Fruit fly (Drosophila melanogaster) whole organism, adult: Measurements from ENCODE around the gene Archease.

Source experiments
- CG11617 ChIP-seq: fragments of 200-800 bp; sonication (Bioruptor generic); optimal IDR thresholded peaks from 2 replicates; lab custom pipeline; 2017; ENCODE audit warnings: mild to moderate bottlenecking, missing biosample characterization, missing genetic modification reagents, missing genetic modification characterization
- CG12768 ChIP-seq: fragments of 200-800 bp; sonication (Bioruptor generic); optimal IDR thresholded peaks from 2 replicates; lab custom pipeline; 2017; ENCODE audit warnings: missing biosample characterization, missing genetic modification characterization, mild to moderate bottlenecking, moderate library complexity, missing genetic modification reagents
- CG14711 ChIP-seq: fragments of 200-800 bp; sonication (Bioruptor generic); optimal IDR thresholded peaks from 2 replicates; lab custom pipeline; 2018; ENCODE audit warnings: missing biosample characterization, mild to moderate bottlenecking, missing genetic modification characterization, moderate library complexity
- CG1620 ChIP-seq: fragments of 200-800 bp; sonication (Bioruptor generic); optimal IDR thresholded peaks from 2 replicates; lab custom pipeline; 2016; ENCODE audit warnings: missing biosample characterization, missing genetic modification characterization
- CG33017 ChIP-seq: fragments of 200-800 bp; sonication (Bioruptor generic); optimal IDR thresholded peaks from 2 replicates; lab custom pipeline; 2018; ENCODE audit warnings: missing biosample characterization, mild to moderate bottlenecking, missing genetic modification characterization, moderate library complexity
- CG7045 ChIP-seq: fragments of 200-800 bp; sonication (Bioruptor generic); optimal IDR thresholded peaks from 2 replicates; lab custom pipeline; 2017; ENCODE audit warnings: missing biosample characterization, mild to moderate bottlenecking, missing genetic modification characterization
- Clk ChIP-seq: fragments of 200-800 bp; sonication (Bioruptor generic); optimal IDR thresholded peaks from 2 replicates; lab custom pipeline; 2017; ENCODE audit warnings: missing biosample characterization, missing genetic modification characterization
- Hr96 ChIP-seq: fragments of 200-800 bp; sonication (Bioruptor generic); optimal IDR thresholded peaks from 2 replicates; lab custom pipeline; 2016; ENCODE audit warnings: missing biosample characterization, missing genetic modification characterization
- Mnt ChIP-seq: fragments of 200-800 bp; sonication (Bioruptor generic); optimal IDR thresholded peaks from 2 replicates; lab custom pipeline; 2016; ENCODE audit warnings: missing biosample characterization, mild to moderate bottlenecking, missing genetic modification characterization
- bab1 ChIP-seq: fragments of 200-800 bp; sonication (Bioruptor generic); optimal IDR thresholded peaks from 3 replicates; lab custom pipeline; 2019; ENCODE audit warnings: missing biosample characterization, mild to moderate bottlenecking, missing genetic modification characterization, moderate library complexity
- cnc ChIP-seq, 2 experiments: fragments of >200 bp; optimal IDR thresholded peaks; 2 replicates each; lab custom pipeline; 2017
- kay ChIP-seq: fragments of 200-800 bp; sonication (Bioruptor generic); peaks from one replicate; lab custom pipeline; 2016; ENCODE audit warnings: missing biosample characterization, missing genetic modification characterization, borderline replicate concordance
- ovo ChIP-seq: fragments of 200-800 bp; sonication (Bioruptor generic); optimal IDR thresholded peaks from 2 replicates; lab custom pipeline; 2016; ENCODE audit warnings: missing biosample characterization, missing genetic modification characterization
- tj ChIP-seq: fragments of 200-800 bp; sonication (Bioruptor generic); optimal IDR thresholded peaks from 3 replicates; lab custom pipeline; 2017; ENCODE audit warnings: missing biosample characterization, mild to moderate bottlenecking, missing genetic modification characterization, moderate library complexity

DNA sequence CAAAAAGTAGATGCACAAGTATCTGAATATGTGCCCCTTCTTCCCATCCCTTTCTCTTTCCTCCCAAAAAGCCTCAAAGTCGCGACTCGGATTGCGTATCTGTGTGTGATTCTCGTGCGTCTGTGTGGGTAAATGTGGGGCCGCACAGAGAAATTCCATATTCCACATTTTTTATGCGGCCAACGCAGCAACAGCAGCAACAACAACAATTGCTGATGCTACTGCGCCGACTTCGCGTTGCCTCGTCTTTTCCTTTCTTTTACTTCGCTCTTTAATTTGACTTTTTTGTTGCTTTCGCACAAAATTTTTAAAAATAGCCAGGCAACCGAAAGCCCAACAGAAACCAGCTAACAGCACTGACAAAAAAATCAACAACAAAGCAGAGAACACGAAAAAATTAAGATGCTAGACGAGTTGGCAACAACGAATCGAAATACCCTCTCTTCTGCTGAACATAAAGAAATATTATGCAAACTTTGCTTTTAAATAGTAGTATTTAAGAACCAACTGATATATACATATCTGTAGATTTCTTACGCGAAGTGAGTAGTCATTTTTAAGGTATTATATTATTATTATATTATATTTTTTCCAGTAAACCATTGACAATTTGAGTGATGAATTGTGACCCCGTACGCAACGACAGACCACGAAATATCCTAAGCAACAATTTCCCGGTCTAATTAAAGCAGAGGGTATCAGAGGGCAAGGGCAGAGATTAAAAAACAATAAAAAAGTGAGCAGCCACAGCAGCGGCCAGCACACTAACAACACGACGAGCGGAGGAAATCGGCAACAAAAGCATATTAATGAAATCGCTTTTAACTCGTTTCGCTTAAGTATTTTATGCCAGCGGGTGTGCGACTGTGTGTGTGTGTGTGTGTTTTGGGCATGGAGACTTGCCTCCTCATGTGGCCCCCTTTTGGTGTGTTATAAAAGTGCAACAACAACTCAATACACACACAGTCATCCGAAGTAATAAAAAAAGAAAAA is 6.0 kb downstream of the Archease start:
- TF ChIP-seq CG7045 = no peak
- peak; percentile 85 for TF ChIP-seq tj (GFP tag; lab: Kevin White, UChicago)
- TF ChIP-seq Clk (GFP tag; lab: Kevin White, UChicago) = no peak
- TF ChIP-seq Mnt = no peak
- no peak for TF ChIP-seq CG11617 (GFP tag; lab: Kevin White, UChicago)
- no peak for TF ChIP-seq Hr96
- no peak for TF ChIP-seq CG14711 (tag; lab: Kevin White, UChicago)
- no peak for TF ChIP-seq ovo (GFP tag; lab: Kevin White, UChicago)
- TF ChIP-seq kay (GFP tag; lab: Kevin White, UChicago) = no peak
- no peak for TF ChIP-seq bab1 (GFP tag; lab: Kevin White, UChicago)
- no peak for TF ChIP-seq CG12768
- no peak for TF ChIP-seq CG1620 (GFP tag; lab: Kevin White, UChicago)
- TF ChIP-seq cnc (optimal IDR thresholded peaks at IDR 0.05; lab: Kevin White, UChicago) = no peak
- TF ChIP-seq CG33017 (tag; lab: Kevin White, UChicago) = no peak
